Fruit fly (Drosophila melanogaster): ENCODE data around the gene ec.
"Not testable (repeated sequence)": the region's sequence is repeated elsewhere in the genome, so short reads cannot be mapped to it uniquely, and the experiment has no call there.

Gene ec

DNA sequence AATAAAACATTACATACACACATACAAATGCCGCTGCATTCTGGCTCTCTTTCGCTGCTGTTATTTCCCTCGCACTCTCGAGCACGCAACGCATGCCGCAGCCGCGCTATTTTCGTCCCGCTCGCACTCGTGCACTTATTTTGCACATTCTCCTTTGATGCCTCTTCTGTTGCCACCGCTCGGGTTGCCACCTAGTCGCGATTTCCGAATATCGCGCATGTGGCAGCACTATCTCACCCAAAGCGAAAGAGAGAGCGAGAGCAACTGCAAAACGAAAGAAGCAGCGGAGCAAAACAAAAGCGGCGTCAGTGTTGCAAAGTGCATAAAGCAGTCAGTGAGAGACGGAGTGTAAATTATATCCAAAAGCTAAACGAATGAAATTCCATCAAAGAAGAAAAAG, 30.6 kb upstream of the ec start:
- TF ChIP-seq EcR (GFP tag; optimal IDR thresholded peaks at IDR 0.05): peak; percentile 52
- TF ChIP-seq CG15710 (tag; optimal IDR thresholded peaks at IDR 0.05): no peak
- TF ChIP-seq CG14655 (GFP tag; optimal IDR thresholded peaks at IDR 0.05): no peak
- peak; percentile 8; the same call in 1 of the 3 replicates for TF ChIP-seq fd96Ca (GFP tag; IDR thresholded peaks at IDR 0.05)
- 0 out of 2 replicates have a peak, but pooled peaks have one; percentile 54 for TF ChIP-seq Ets98B (GFP tag; IDR thresholded peaks at IDR 0.05)
- TF ChIP-seq CG8301 (tag; optimal IDR thresholded peaks at IDR 0.05): no peak
- no peak for TF ChIP-seq CG13204 (GFP tag; optimal IDR thresholded peaks at IDR 0.05)
- 0 out of 2 replicates have a peak, but pooled peaks have one; percentile 25 for TF ChIP-seq CG12605 (GFP tag; IDR thresholded peaks at IDR 0.05)

DNA sequence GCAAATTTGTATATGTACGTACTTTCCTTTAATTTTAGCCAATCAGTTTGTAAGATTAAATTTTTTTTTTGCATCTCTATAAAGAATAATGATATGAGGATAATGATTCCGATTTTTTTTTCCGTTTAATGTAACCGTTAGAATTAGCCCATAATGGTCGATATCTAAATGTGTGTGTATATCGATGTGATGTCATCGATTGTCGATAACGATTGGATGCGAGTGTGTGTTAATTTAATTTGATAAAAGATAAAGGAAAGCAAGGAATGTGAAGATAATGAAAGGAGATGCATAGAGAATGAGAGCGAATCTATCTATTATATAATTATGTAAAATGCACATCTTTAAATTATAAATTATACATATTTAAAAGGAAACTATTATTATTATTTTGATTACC, 23.1 kb upstream of the ec start:
- TF ChIP-seq Pif1B (GFP tag; optimal IDR thresholded peaks at IDR 0.05) (no peak), fd96Ca (GFP tag; IDR thresholded peaks at IDR 0.05) (no peak), CG9948 (tag; optimal IDR thresholded peaks at IDR 0.05) (no peak), CG8301 (tag; optimal IDR thresholded peaks at IDR 0.05) (no peak), CG32121 (GFP tag; IDR thresholded peaks at IDR 0.05) (no peak), CG14655 (GFP tag; optimal IDR thresholded peaks at IDR 0.05) (no peak), CG4496 (GFP tag; IDR thresholded peaks at IDR 0.05) (no peak), CG34367 (tag; optimal IDR thresholded peaks at IDR 0.05) (no peak), gl (tag; optimal IDR thresholded peaks at IDR 0.05) (no peak), Ets98B (GFP tag; IDR thresholded peaks at IDR 0.05) (no peak), CG12605 (GFP tag; IDR thresholded peaks at IDR 0.05) (no peak)

DNA sequence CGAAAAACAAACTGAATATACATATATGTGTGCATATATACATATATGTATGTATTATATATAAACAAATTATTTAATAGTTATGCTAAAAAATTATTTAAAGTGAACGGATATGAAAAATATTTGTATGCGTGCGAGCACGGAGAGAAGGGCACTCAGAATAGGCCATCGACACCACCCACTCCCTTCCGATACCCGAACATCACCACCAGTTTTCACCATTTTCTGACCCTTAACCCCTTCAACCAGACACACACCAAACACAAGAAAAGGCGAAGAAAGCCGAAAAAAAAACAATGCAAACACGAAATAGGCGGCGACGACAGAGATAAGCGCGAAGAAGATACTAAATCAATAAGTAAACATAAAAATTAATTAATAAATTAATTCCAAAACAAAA, 22.2 kb upstream of the ec start:
- TF ChIP-seq rn (GFP tag; IDR thresholded peaks at IDR 0.05) (no peak), CG32121 (GFP tag; IDR thresholded peaks at IDR 0.05) (no peak), Pif1B (GFP tag; optimal IDR thresholded peaks at IDR 0.05) (no peak), D1 (tag; optimal IDR thresholded peaks at IDR 0.05) (no peak), EcR (GFP tag; optimal IDR thresholded peaks at IDR 0.05) (no peak)

- not testable (repeated sequence) for TF ChIP-seq CG13204 (GFP tag; optimal IDR thresholded peaks at IDR 0.05); CG15710 (tag; optimal IDR thresholded peaks at IDR 0.05); Pif1A (GFP tag; optimal IDR thresholded peaks at IDR 0.05)
Measured at dm6 chrX:3789769-3790168, 21.7 kb upstream of the ec start, which contains the start of gene HIP-R. Gene HIP-R, plus strand, starts transcription at chrX:3789969.

dm6 chrX:3792923-3793322, 18.6 kb upstream of the ec start, which contains the start of gene Crg-1:
Gene Crg-1, plus strand, starts transcription at chrX:3793223.
- TF ChIP-seq CG15710, CG9948, CG8159 (tag; optimal IDR thresholded peaks at IDR 0.05): not testable (repeated sequence)

DNA sequence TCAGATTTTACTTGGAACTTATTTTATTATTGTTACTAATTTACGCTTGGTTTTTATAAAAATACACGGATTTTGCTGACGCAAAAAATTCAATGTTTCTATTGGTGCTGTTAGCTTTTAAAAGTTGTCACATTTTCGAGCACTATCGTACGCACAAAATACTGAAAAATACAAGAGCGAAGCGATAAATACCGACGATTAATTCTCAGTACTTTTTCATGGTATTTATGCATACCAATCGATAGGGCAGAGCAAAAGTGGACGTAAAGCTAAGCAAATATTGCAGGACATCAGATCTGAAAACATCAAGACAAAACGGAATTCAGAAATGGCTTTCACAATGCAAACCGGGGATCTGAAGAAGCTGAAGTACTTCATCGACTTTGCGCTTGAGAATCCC, 12.6 kb upstream of the ec start, which contains the start of gene HIP:
TSS of gene HIP (plus strand) at position 232 of the 400 bp plus-strand sequence.
- TF ChIP-seq CG9948 (tag; optimal IDR thresholded peaks at IDR 0.05); Pif1A (GFP tag; optimal IDR thresholded peaks at IDR 0.05); CG12605 (GFP tag; IDR thresholded peaks at IDR 0.05): not testable (repeated sequence)

DNA sequence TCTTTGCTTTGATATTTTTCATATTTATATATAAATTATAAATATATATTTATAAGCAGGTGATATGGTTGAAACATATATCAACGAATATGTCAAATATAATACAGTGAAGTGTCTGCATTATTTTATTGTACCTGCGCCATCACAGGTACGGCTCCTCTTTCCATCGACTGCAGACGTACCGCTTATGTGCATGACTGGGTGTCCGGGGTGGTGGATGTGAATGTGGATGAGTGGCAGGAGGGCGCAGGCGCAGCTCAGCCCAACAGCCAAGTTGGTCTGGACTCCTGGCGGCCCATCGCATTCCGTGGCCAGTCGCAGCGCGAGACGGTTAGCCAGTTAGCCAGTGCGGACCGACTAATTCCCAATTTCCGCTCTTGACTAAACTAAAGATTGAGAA, 9.5 kb upstream of the ec start, which contains the start of gene fd3F:
TSS of gene fd3F (plus strand) at position 301 of the 400 bp plus-strand sequence.
- TF ChIP-seq Ets98B (GFP tag; IDR thresholded peaks at IDR 0.05); EcR (GFP tag; optimal IDR thresholded peaks at IDR 0.05); fd96Ca (GFP tag; IDR thresholded peaks at IDR 0.05): not testable (repeated sequence)

DNA sequence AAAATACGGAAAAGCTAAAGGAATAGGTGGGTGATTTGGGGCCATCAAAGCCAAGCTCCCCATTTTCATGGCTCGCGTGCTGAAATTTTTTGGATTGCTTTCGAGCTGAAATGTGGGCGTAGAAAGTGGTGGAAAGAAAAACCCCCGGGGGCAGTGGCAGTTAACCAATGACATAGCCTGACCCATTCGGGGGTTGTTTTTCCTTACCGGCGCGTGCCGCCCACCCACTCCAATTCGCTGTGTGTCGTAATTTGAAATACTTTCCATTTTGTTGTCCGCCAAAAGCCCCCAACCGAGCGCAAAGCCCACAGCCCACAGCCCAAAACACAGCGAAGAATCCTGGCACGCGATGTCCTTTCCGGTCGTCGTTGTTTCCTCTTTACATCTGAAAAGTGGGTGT, 3.0 kb upstream of the ec start:
- TF ChIP-seq CG34367 (tag; optimal IDR thresholded peaks at IDR 0.05) (no peak), Pif1A (GFP tag; optimal IDR thresholded peaks at IDR 0.05) (no peak), rn (GFP tag; IDR thresholded peaks at IDR 0.05) (no peak), fd96Ca (GFP tag; IDR thresholded peaks at IDR 0.05) (no peak), CG14655 (GFP tag; optimal IDR thresholded peaks at IDR 0.05) (no peak), Ets98B (GFP tag; IDR thresholded peaks at IDR 0.05) (no peak), CG4496 (GFP tag; IDR thresholded peaks at IDR 0.05) (no peak), CG10348 (GFP tag; IDR thresholded peaks at IDR 0.05) (no peak), CG17806 (tag; optimal IDR thresholded peaks at IDR 0.05) (no peak), D1 (tag; optimal IDR thresholded peaks at IDR 0.05) (no peak), EcR (GFP tag; optimal IDR thresholded peaks at IDR 0.05) (no peak), Snoo (tag; optimal IDR thresholded peaks at IDR 0.05) (no peak), CG12605 (GFP tag; IDR thresholded peaks at IDR 0.05) (no peak), CG13204 (GFP tag; optimal IDR thresholded peaks at IDR 0.05) (no peak), CG15710 (tag; optimal IDR thresholded peaks at IDR 0.05) (no peak), CG8301 (tag; optimal IDR thresholded peaks at IDR 0.05) (no peak), gl (tag; optimal IDR thresholded peaks at IDR 0.05) (no peak), CG32121 (GFP tag; IDR thresholded peaks at IDR 0.05) (no peak), CG8159 (tag; optimal IDR thresholded peaks at IDR 0.05) (no peak), CG9948 (tag; optimal IDR thresholded peaks at IDR 0.05) (no peak)

Data from whole organism, pupa.